Fruit fly (Drosophila melanogaster): ENCODE measurements around the gene AMPKalpha.
A peak's percentile ranks its signal among the peaks of the same experiment; 100 is the strongest.

Gene AMPKalpha

dm6 chrX:1380350-1381060, 5.2 kb downstream of the AMPKalpha start, which contains the start of the genes CG3719 and CG32813 (continued):
- TF ChIP-seq CG31441 (GFP tag; IDR thresholded peaks at IDR 0.05) (no peak), CG9932 (GFP tag; IDR thresholded peaks at IDR 0.05) (peak; percentile 57), CG10654 (GFP tag; optimal IDR thresholded peaks at IDR 0.05) (no peak), en (GFP tag; optimal IDR thresholded peaks at IDR 0.05) (no peak), CG6272 (GFP tag; IDR thresholded peaks at IDR 0.05) (no peak), Dref (GFP tag; IDR thresholded peaks at IDR 0.05) (peak; percentile 41; the same call in 1 of the 2 replicates), lov (optimal IDR thresholded peaks at IDR 0.05) (no peak), lov (GFP tag; IDR thresholded peaks at IDR 0.05) (no peak), CG5245 (GFP tag; optimal IDR thresholded peaks at IDR 0.05) (peak; percentile 26), sim (GFP tag; IDR thresholded peaks at IDR 0.05) (no peak), CG4424 (GFP tag; optimal IDR thresholded peaks at IDR 0.05) (peak; percentile 19), CG18476 (GFP tag; optimal IDR thresholded peaks at IDR 0.05) (no peak), dati (GFP tag; IDR thresholded peaks at IDR 0.05) (no peak), CG13624 (GFP tag; optimal IDR thresholded peaks at IDR 0.05) (peak; percentile 57), ttk (GFP tag; IDR thresholded peaks at IDR 0.05) (no peak), zfh2 (GFP tag; optimal IDR thresholded peaks at IDR 0.05) (peak; percentile 51), CG4282 (GFP tag; optimal IDR thresholded peaks at IDR 0.05) (no peak), bbx (GFP tag; IDR thresholded peaks at IDR 0.05; ENCODE audit: partially characterized antibody) (no peak), Hey (tag; optimal IDR thresholded peaks at IDR 0.05) (no peak), salm (tag; optimal IDR thresholded peaks at IDR 0.05) (no peak), exex (tag; optimal IDR thresholded peaks at IDR 0.05) (no peak), cwo (GFP tag; optimal IDR thresholded peaks at IDR 0.05) (no peak), pb (GFP tag; optimal IDR thresholded peaks at IDR 0.05) (no peak), CG4328 (GFP tag; optimal IDR thresholded peaks at IDR 0.05) (peak; percentile 2), BEAF-32 (GFP tag; optimal IDR thresholded peaks at IDR 0.05) (peak; percentile 36), CG7556 (GFP tag; optimal IDR thresholded peaks at IDR 0.05) (peak; percentile 30), Rfx (GFP tag; IDR thresholded peaks at IDR 0.05) (peak; percentile 60), zfh1 (GFP tag; IDR thresholded peaks at IDR 0.05) (peak; percentile 35; the same call in 1 of the 3 replicates), az2 (GFP tag; optimal IDR thresholded peaks at IDR 0.05) (peak; percentile 0), ci (GFP tag; IDR thresholded peaks at IDR 0.05) (peak; percentile 12; the same call in 1 of the 3 replicates), chif (GFP tag; optimal IDR thresholded peaks at IDR 0.05) (no peak), Usf (GFP tag; optimal IDR thresholded peaks at IDR 0.05) (no peak), Side (GFP tag; optimal IDR thresholded peaks at IDR 0.05) (peak; percentile 52), Nf-YC (tag; optimal IDR thresholded peaks at IDR 0.05) (no peak), Ets65A (GFP tag) (peak; percentile 95), gfzf (GFP tag; optimal IDR thresholded peaks at IDR 0.05) (peak; percentile 20), CG17829 (tag; optimal IDR thresholded peaks at IDR 0.05) (peak; percentile 22), CG13123 (GFP tag; optimal IDR thresholded peaks at IDR 0.05) (no peak), Meics (GFP tag; optimal IDR thresholded peaks at IDR 0.05) (peak; percentile 24), CG2889 (GFP tag; IDR thresholded peaks at IDR 0.05) (no peak), pzg (GFP tag; optimal IDR thresholded peaks at IDR 0.05) (peak; percentile 71), org-1 (GFP tag; optimal IDR thresholded peaks at IDR 0.05) (no peak), crc (GFP tag; optimal IDR thresholded peaks at IDR 0.05) (no peak), Dfd (GFP tag; optimal IDR thresholded peaks at IDR 0.05) (no peak), CG6654 (GFP tag; optimal IDR thresholded peaks at IDR 0.05) (no peak), Hmr (GFP tag; optimal IDR thresholded peaks at IDR 0.05) (peak; percentile 58), CG1024 (GFP tag; IDR thresholded peaks at IDR 0.05) (no peak), CG3838 (GFP tag; optimal IDR thresholded peaks at IDR 0.05) (peak; percentile 67), repo (GFP tag; optimal IDR thresholded peaks at IDR 0.05) (no peak), CG14860 (GFP tag; IDR thresholded peaks at IDR 0.05; ENCODE audit: partially characterized antibody) (no peak), inv (GFP tag; IDR thresholded peaks at IDR 0.05; ENCODE audit: partially characterized antibody) (peak; percentile 29; the same call in 1 of the 2 replicates)

Data from whole organism, embryonic.